Worm (Caenorhabditis elegans): ENCODE results near the gene Y53G8AR.8.

ce11 chrIII:3278610-3279009 is 15.5 kb downstream of the Y53G8AR.8 start, which contains the start of gene Y53G8AM.8:
- TF ChIP-seq ceh-13 (GFP tag; optimal IDR thresholded peaks at IDR 0.05) (no peak), ceh-36 (tag; optimal IDR thresholded peaks at IDR 0.05) (no peak), ets-7 (tag; optimal IDR thresholded peaks at IDR 0.05) (no peak), ama-1 (optimal IDR thresholded peaks at IDR 0.05) (no peak), hmbx-1 (tag; optimal IDR thresholded peaks at IDR 0.05) (no peak), flt-1 (GFP tag; IDR thresholded peaks at IDR 0.05) (no peak), sea-1 (GFP tag; conservative IDR thresholded peaks at IDR 0.05) (no peak), B0310.2 (tag; optimal IDR thresholded peaks at IDR 0.05) (no peak), tbx-37 (GFP tag; conservative IDR thresholded peaks at IDR 0.05) (no peak), aly-1 (tag; optimal IDR thresholded peaks at IDR 0.05) (no peak), F13C5.2 (tag; optimal IDR thresholded peaks at IDR 0.05) (no peak), scrt-1 (GFP tag; IDR thresholded peaks at IDR 0.05) (no peak), hnd-1 (tag; optimal IDR thresholded peaks at IDR 0.05) (no peak)

Measured in whole organism, early embryonic.